Fruit fly (Drosophila melanogaster) whole organism, embryonic: ENCODE data around the gene tst.

Source experiments
- ATbp ChIP-seq: fragments of 200-800 bp; sonication (Bioruptor generic); optimal IDR thresholded peaks from 2 replicates; lab custom pipeline; 2017; ENCODE audit warnings: missing biosample characterization, mild to moderate bottlenecking, missing genetic modification characterization, missing genetic modification reagents
- Ada2b ChIP-seq: fragments of 200-800 bp; sonication (Bioruptor generic); IDR thresholded peaks from 2 replicates; pipeline ENCODE4 v1.3.6; 2022; ENCODE audit warnings: missing biosample characterization, missing genetic modification characterization
- B-H2 ChIP-seq: fragments of 200-800 bp; sonication (Bioruptor generic); optimal IDR thresholded peaks from 2 replicates; lab custom pipeline; 2018; ENCODE audit warnings: missing biosample characterization, mild to moderate bottlenecking, missing genetic modification characterization
- Bteb2 ChIP-seq: fragments of 200-800 bp; sonication (Bioruptor generic); optimal IDR thresholded peaks from 2 replicates; lab custom pipeline; 2016; ENCODE audit warnings: missing biosample characterization, missing genetic modification characterization
- CG11504 ChIP-seq: fragments of 200-800 bp; sonication (Bioruptor generic); optimal IDR thresholded peaks from 3 replicates; lab custom pipeline; 2019; ENCODE audit warnings: missing biosample characterization, mild to moderate bottlenecking, missing genetic modification characterization, moderate library complexity
- CG12071 ChIP-seq: fragments of 200-800 bp; sonication (Bioruptor generic); optimal IDR thresholded peaks from 3 replicates; lab custom pipeline; 2018; ENCODE audit warnings: missing biosample characterization, mild to moderate bottlenecking, missing genetic modification characterization
- CG12104 ChIP-seq: fragments of 200-800 bp; sonication (Bioruptor generic); optimal IDR thresholded peaks from 3 replicates; lab custom pipeline; 2016; ENCODE audit warnings: missing biosample characterization, missing genetic modification characterization
- CG12769 ChIP-seq: fragments of 200-800 bp; sonication (Bioruptor generic); optimal IDR thresholded peaks from 2 replicates; lab custom pipeline; 2019; ENCODE audit warnings: missing biosample characterization, mild to moderate bottlenecking, missing genetic modification characterization, moderate library complexity
- CG13624 ChIP-seq: fragments of 200-800 bp; sonication (Bioruptor generic); optimal IDR thresholded peaks from 2 replicates; lab custom pipeline; 2016; ENCODE audit warnings: missing biosample characterization, missing genetic modification characterization
- CG1603 ChIP-seq: fragments of 200-800 bp; sonication (Bioruptor generic); optimal IDR thresholded peaks from 2 replicates; lab custom pipeline; 2019; ENCODE audit warnings: missing biosample characterization, mild to moderate bottlenecking, missing genetic modification characterization, moderate library complexity
- CG17359 ChIP-seq: fragments of 200-800 bp; sonication (Bioruptor generic); optimal IDR thresholded peaks from 3 replicates; lab custom pipeline; 2018; ENCODE audit warnings: missing biosample characterization, mild to moderate bottlenecking, missing genetic modification characterization, moderate library complexity
- CG17568 ChIP-seq: fragments of 200-800 bp; sonication (Bioruptor generic); optimal IDR thresholded peaks from 2 replicates; lab custom pipeline; 2018; ENCODE audit warnings: missing biosample characterization, mild to moderate bottlenecking, missing genetic modification characterization, moderate library complexity
- CG2202 ChIP-seq: fragments of 200-800 bp; sonication (Bioruptor generic); optimal IDR thresholded peaks from 2 replicates; lab custom pipeline; 2018; ENCODE audit warnings: missing biosample characterization, mild to moderate bottlenecking, missing genetic modification characterization
- CG4424 ChIP-seq: fragments of 200-800 bp; sonication (Bioruptor generic); optimal IDR thresholded peaks from 3 replicates; lab custom pipeline; 2016; ENCODE audit warnings: missing biosample characterization, missing genetic modification characterization
- CG5180 ChIP-seq: fragments of 200-800 bp; sonication (Bioruptor generic); optimal IDR thresholded peaks from 3 replicates; lab custom pipeline; 2017; ENCODE audit warnings: missing biosample characterization, missing genetic modification characterization, mild to moderate bottlenecking, moderate library complexity, missing genetic modification reagents
- CG6254 ChIP-seq: fragments of 200-800 bp; sonication (Bioruptor generic); optimal IDR thresholded peaks from 3 replicates; lab custom pipeline; 2017; ENCODE audit warnings: mild to moderate bottlenecking, missing biosample characterization, missing genetic modification reagents, missing genetic modification characterization
- CG6272 ChIP-seq: fragments of 200-800 bp; sonication (Bioruptor generic); IDR thresholded peaks from 2 replicates; pipeline ENCODE4 v1.3.6; 2022; ENCODE audit warnings: missing biosample characterization, missing genetic modification characterization
- CG6854 ChIP-seq: fragments of 200-800 bp; sonication (Bioruptor generic); optimal IDR thresholded peaks from 3 replicates; lab custom pipeline; 2017; ENCODE audit warnings: missing biosample characterization, mild to moderate bottlenecking, missing genetic modification characterization
- CG7786 ChIP-seq: fragments of 200-800 bp; sonication (Bioruptor generic); optimal IDR thresholded peaks from 2 replicates; lab custom pipeline; 2016; ENCODE audit warnings: missing biosample characterization, missing genetic modification characterization
- CG9727 ChIP-seq: fragments of 200-800 bp; sonication (Bioruptor generic); optimal IDR thresholded peaks from 3 replicates; lab custom pipeline; 2017; ENCODE audit warnings: missing biosample characterization, mild to moderate bottlenecking, missing genetic modification characterization
- Dek ChIP-seq: fragments of 200-800 bp; sonication (Bioruptor generic); optimal IDR thresholded peaks from 3 replicates; lab custom pipeline; 2019; ENCODE audit warnings: missing biosample characterization, mild to moderate bottlenecking, missing genetic modification characterization, moderate library complexity
- Fer3 ChIP-seq: fragments of 200-800 bp; sonication (Bioruptor generic); optimal IDR thresholded peaks from 2 replicates; lab custom pipeline; 2018; ENCODE audit warnings: missing biosample characterization, mild to moderate bottlenecking, missing genetic modification characterization, moderate library complexity
- HHEX ChIP-seq: fragments of 200-800 bp; sonication (Bioruptor generic); optimal IDR thresholded peaks from 3 replicates; lab custom pipeline; 2017; ENCODE audit warnings: missing biosample characterization, mild to moderate bottlenecking, missing genetic modification characterization, missing genetic modification reagents
- HmgZ ChIP-seq: fragments of 200-800 bp; sonication (Bioruptor generic); optimal IDR thresholded peaks from 2 replicates; lab custom pipeline; 2018; ENCODE audit warnings: missing biosample characterization, mild to moderate bottlenecking, missing genetic modification characterization
- Hmr ChIP-seq: fragments of 200-800 bp; sonication (Bioruptor generic); optimal IDR thresholded peaks from 3 replicates; lab custom pipeline; 2017; ENCODE audit warnings: mild to moderate bottlenecking, missing biosample characterization, missing genetic modification reagents, missing genetic modification characterization
- Kr ChIP-seq: fragments of 200-800 bp; sonication (Bioruptor generic); optimal IDR thresholded peaks from 2 replicates; lab custom pipeline; 2017; ENCODE audit warnings: missing biosample characterization, mild to moderate bottlenecking, missing genetic modification characterization
- Mad ChIP-seq: fragments of 200-800 bp; sonication (Bioruptor generic); optimal IDR thresholded peaks from 2 replicates; lab custom pipeline; 2016; ENCODE audit warnings: missing biosample characterization, missing genetic modification characterization
- Med ChIP-seq: fragments of 200-800 bp; sonication (Bioruptor generic); peaks from one replicate; lab custom pipeline; 2016; ENCODE audit warnings: missing biosample characterization, missing genetic modification characterization, mild to moderate bottlenecking, inconsistent platforms, moderate library complexity
- Opbp ChIP-seq: fragments of 200-800 bp; sonication (Bioruptor generic); IDR thresholded peaks from 3 replicates; pipeline ENCODE4 v1.3.6; 2022; ENCODE audit warnings: missing biosample characterization, missing genetic modification characterization; ENCODE audit not compliant: partially characterized antibody
- Pdp1 ChIP-seq, 2 experiments: fragments of 200-800 bp; sonication (Bioruptor generic); optimal IDR thresholded peaks; 3 replicates each; lab custom pipeline; 2016; ENCODE audit warnings: missing biosample characterization in 2 of 2, missing genetic modification characterization in 2 of 2, mild to moderate bottlenecking in 1 of 2, moderate library complexity in 1 of 2
- Rfx ChIP-seq: fragments of 200-800 bp; sonication (Bioruptor generic); IDR thresholded peaks from 2 replicates; pipeline ENCODE4 v1.3.6; 2022; ENCODE audit warnings: missing biosample characterization, missing genetic modification characterization
- Vsx1 ChIP-seq: fragments of 200-800 bp; sonication (Bioruptor generic); optimal IDR thresholded peaks from 2 replicates; lab custom pipeline; 2017; ENCODE audit warnings: missing biosample characterization, mild to moderate bottlenecking, missing genetic modification characterization, missing genetic modification reagents
- bsh ChIP-seq, 2 experiments: fragments of 200-800 bp; sonication (Bioruptor generic); optimal IDR thresholded peaks; 2 replicates each; lab custom pipeline; 2017 to 2018; ENCODE audit warnings: mild to moderate bottlenecking in 2 of 2, missing biosample characterization in 2 of 2, missing genetic modification characterization in 2 of 2, moderate library complexity in 1 of 2
- cg ChIP-seq: fragments of 200-800 bp; sonication (Bioruptor generic); optimal IDR thresholded peaks from 3 replicates; lab custom pipeline; 2019; ENCODE audit warnings: missing biosample characterization, mild to moderate bottlenecking, missing genetic modification characterization, moderate library complexity
- croc ChIP-seq: fragments of 200-800 bp; sonication (Bioruptor generic); conservative IDR thresholded peaks from 3 replicates; pipeline ENCODE4 v1.3.6; 2022; ENCODE audit warnings: missing biosample characterization, missing genetic modification characterization
- danr ChIP-seq: fragments of 200-800 bp; sonication (Bioruptor generic); IDR thresholded peaks from 2 replicates; pipeline ENCODE4 v1.3.6; 2022; ENCODE audit warnings: missing biosample characterization, missing genetic modification characterization
- esg ChIP-seq: fragments of 200-800 bp; sonication (Bioruptor generic); conservative IDR thresholded peaks from 2 replicates; pipeline ENCODE4 v1.3.6; 2022; ENCODE audit warnings: missing biosample characterization, missing genetic modification characterization
- eyg ChIP-seq: fragments of 200-800 bp; sonication (Bioruptor generic); optimal IDR thresholded peaks from 3 replicates; lab custom pipeline; 2016; ENCODE audit warnings: missing biosample characterization, missing genetic modification characterization
- ftz-f1 ChIP-seq: fragments of 200-800 bp; sonication (Bioruptor generic); optimal IDR thresholded peaks from 2 replicates; lab custom pipeline; 2016; ENCODE audit warnings: missing biosample characterization, missing genetic modification characterization
- gsb ChIP-seq: fragments of 200-800 bp; sonication (Bioruptor generic); IDR thresholded peaks from 2 replicates; pipeline ENCODE4 v1.3.6; 2022; ENCODE audit warnings: missing biosample characterization, missing genetic modification characterization
- her ChIP-seq: fragments of 200-800 bp; sonication (Bioruptor generic); optimal IDR thresholded peaks from 2 replicates; lab custom pipeline; 2016; ENCODE audit warnings: missing biosample characterization, missing genetic modification characterization
- lov ChIP-seq, 2 experiments: fragments of 200-800 bp in 1 of 2; fragments of >200 bp in 1 of 2; sonication (Bioruptor generic) in 1 of 2; IDR thresholded peaks in 1 of 2; optimal IDR thresholded peaks in 1 of 2; 2 replicates in 1 of 2; 3 replicates in 1 of 2; pipeline versions ENCODE4 v1.3.6 to Lab custom; 2017 to 2022; ENCODE audit warnings: missing biosample characterization in 1 of 2, missing genetic modification characterization in 1 of 2
- pan ChIP-seq, 4 experiments: fragments of >200 bp in 3 of 4; fragments of 200-800 bp in 1 of 4; sonication (Bioruptor generic) in 1 of 4; optimal IDR thresholded peaks in 3 of 4; IDR thresholded peaks in 1 of 4; 2 replicates each; pipeline versions ENCODE4 v1.3.6 to Lab custom; 2017 to 2022; ENCODE audit warnings: missing biosample characterization in 2 of 4, missing genetic modification characterization in 2 of 4, mixed read lengths in 1 of 4
- pho ChIP-seq: fragments of 200-800 bp; sonication (Bioruptor generic); optimal IDR thresholded peaks from 2 replicates; lab custom pipeline; 2016; ENCODE audit warnings: missing biosample characterization, missing genetic modification characterization
- rib ChIP-seq: fragments of 200-800 bp; sonication (Bioruptor generic); IDR thresholded peaks from 2 replicates; pipeline ENCODE4 v1.3.6; 2022; ENCODE audit warnings: missing biosample characterization, missing genetic modification characterization
- schlank ChIP-seq: fragments of 200-800 bp; sonication (Bioruptor generic); optimal IDR thresholded peaks from 2 replicates; lab custom pipeline; 2018; ENCODE audit warnings: missing biosample characterization, mild to moderate bottlenecking, missing genetic modification characterization
- sens ChIP-seq: fragments of 200-800 bp; sonication (Bioruptor generic); peaks from one replicate; lab custom pipeline; 2016; ENCODE audit warnings: missing biosample characterization, missing genetic modification characterization
- stc ChIP-seq: fragments of 200-800 bp; sonication (Bioruptor generic); IDR thresholded peaks from 2 replicates; pipeline ENCODE4 v1.3.6; 2022; ENCODE audit warnings: missing biosample characterization, missing genetic modification characterization
- zfh1 ChIP-seq: fragments of 200-800 bp; sonication (Bioruptor generic); IDR thresholded peaks from 3 replicates; pipeline ENCODE4 v1.3.6; 2022; ENCODE audit warnings: missing biosample characterization, missing genetic modification characterization

The tst gene

DNA sequence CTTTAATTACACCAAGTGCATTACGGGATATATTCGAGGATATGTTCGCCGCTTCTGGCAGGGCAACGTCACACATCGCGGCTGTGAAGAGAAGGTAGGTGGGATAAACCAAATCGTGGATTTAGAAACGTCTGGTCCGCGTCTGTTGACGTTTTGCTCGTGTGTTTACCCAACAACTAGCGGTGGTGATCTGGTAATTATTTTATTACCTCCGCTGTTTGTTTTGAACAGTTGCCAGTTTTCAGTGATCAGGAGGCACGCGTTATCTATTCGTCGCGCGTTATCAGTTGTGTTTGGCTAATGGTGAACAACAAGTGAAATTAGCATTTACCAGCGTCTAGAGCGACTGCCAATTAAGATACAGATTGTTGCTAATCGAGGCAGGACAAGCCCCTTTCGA, 43.6 kb downstream of the tst start (continued):
- TF ChIP-seq CG4424 (GFP tag; lab: Kevin White, UChicago) (no peak), CG5180 (peak; percentile 3), CG13624 (GFP tag; lab: Kevin White, UChicago) (no peak), Bteb2 (GFP tag; lab: Kevin White, UChicago) (no peak), sens (GFP tag; lab: Kevin White, UChicago) (peak; percentile 26), pan (optimal IDR thresholded peaks at IDR 0.05; lab: Kevin White, UChicago) (no peak), pan (GFP tag; optimal IDR thresholded peaks at IDR 0.05 in 1 of 2, IDR thresholded peaks at IDR 0.05 in 1 of 2) (no peak), her (GFP tag; lab: Kevin White, UChicago) (peak; percentile 16), eyg (GFP tag; lab: Kevin White, UChicago) (peak; percentile 35), gsb (no peak), ftz-f1 (GFP tag; lab: Kevin White, UChicago) (no peak), croc (GFP tag; lab: Robert Waterston, UW) (no peak), Pdp1 (GFP tag; optimal IDR thresholded peaks at IDR 0.05; lab: Kevin White, UChicago) (peak in 1 of 2 experiments; percentile 34), CG6272 (GFP tag; lab: Robert Waterston, UW) (no peak), schlank (tag; lab: Kevin White, UChicago) (peak; percentile 75), HHEX (GFP tag; lab: Kevin White, UChicago) (peak; percentile 60), Mad (GFP tag; lab: Kevin White, UChicago) (no peak), Ada2b (GFP tag; lab: Robert Waterston, UW) (no peak), CG12769 (tag; lab: Kevin White, UChicago) (peak; percentile 66), Fer3 (tag; lab: Kevin White, UChicago) (peak; percentile 47), ATbp (peak; percentile 54), pho (peak; percentile 52), CG12104 (GFP tag; lab: Kevin White, UChicago) (no peak), stc (GFP tag; lab: Robert Waterston, UW) (no peak), CG9727 (GFP tag; lab: Kevin White, UChicago) (peak; percentile 47), CG6854 (peak; percentile 55), bsh (GFP tag; optimal IDR thresholded peaks at IDR 0.05; lab: Kevin White, UChicago) (peak in 1 of 2 experiments; percentile 24), CG6254 (GFP tag; lab: Kevin White, UChicago) (no peak), CG17359 (peak; percentile 8), danr (no peak), Vsx1 (GFP tag; lab: Kevin White, UChicago) (peak; percentile 41), CG2202 (tag; lab: Kevin White, UChicago) (no peak), CG1603 (tag; lab: Kevin White, UChicago) (peak; percentile 9), zfh1 (GFP tag; lab: Robert Waterston, UW) (no peak), CG17568 (GFP tag; lab: Kevin White, UChicago) (peak; percentile 59), CG12071 (GFP tag; lab: Kevin White, UChicago) (peak; percentile 79), rib (peak; percentile 68; the same call in 1 of the 2 replicates), esg (no peak), CG7786 (GFP tag; lab: Kevin White, UChicago) (peak; percentile 34), Rfx (GFP tag; lab: Robert Waterston, UW) (peak; percentile 48; the same call in 1 of the 2 replicates), lov (optimal IDR thresholded peaks at IDR 0.05; lab: Kevin White, UChicago) (no peak), lov (GFP tag; IDR thresholded peaks at IDR 0.05; lab: Robert Waterston, UW) (no peak), CG11504 (tag; lab: Kevin White, UChicago) (no peak), Opbp (GFP tag; lab: Robert Waterston, UW) (no peak), Med (GFP tag; lab: Kevin White, UChicago) (peak; percentile 87), Kr (no peak), Dek (tag; lab: Kevin White, UChicago) (peak; percentile 19), cg (GFP tag; lab: Kevin White, UChicago) (no peak), HmgZ (tag; lab: Kevin White, UChicago) (peak; percentile 57), Hmr (GFP tag; lab: Kevin White, UChicago) (peak; percentile 83), B-H2 (GFP tag; lab: Kevin White, UChicago) (peak; percentile 81)
